Fruit fly (Drosophila melanogaster) whole organism, embryonic: Measurements from ENCODE around the gene Cul5.

Source experiments
- CG1024 ChIP-seq: fragments of 200-800 bp; sonication (Bioruptor generic); IDR thresholded peaks from 2 replicates; pipeline ENCODE4 v1.3.6; 2022; ENCODE audit warnings: missing biosample characterization, missing genetic modification characterization
- CG10431 ChIP-seq: fragments of 200-800 bp; sonication (Bioruptor generic); optimal IDR thresholded peaks from 3 replicates; lab custom pipeline; 2018; ENCODE audit warnings: missing biosample characterization, mild to moderate bottlenecking, missing genetic modification characterization
- CG11398 ChIP-seq: fragments of 200-800 bp; sonication (Bioruptor generic); optimal IDR thresholded peaks from 2 replicates; lab custom pipeline; 2016; ENCODE audit warnings: missing biosample characterization, missing genetic modification characterization
- CG12104 ChIP-seq: fragments of 200-800 bp; sonication (Bioruptor generic); optimal IDR thresholded peaks from 3 replicates; lab custom pipeline; 2016; ENCODE audit warnings: missing biosample characterization, missing genetic modification characterization
- CG12155 ChIP-seq: fragments of 200-800 bp; sonication (Bioruptor generic); optimal IDR thresholded peaks from 3 replicates; lab custom pipeline; 2016; ENCODE audit warnings: missing biosample characterization, missing genetic modification characterization
- CG12391 ChIP-seq: fragments of 200-800 bp; sonication (Bioruptor generic); optimal IDR thresholded peaks from 3 replicates; lab custom pipeline; 2018; ENCODE audit warnings: missing biosample characterization, mild to moderate bottlenecking, missing genetic modification characterization, moderate library complexity
- CG12659 ChIP-seq: fragments of 200-800 bp; sonication (Bioruptor generic); optimal IDR thresholded peaks from 3 replicates; lab custom pipeline; 2017; ENCODE audit warnings: mild to moderate bottlenecking, missing biosample characterization, missing genetic modification reagents, missing genetic modification characterization
- CG13123 ChIP-seq: fragments of 200-800 bp; sonication (Bioruptor generic); optimal IDR thresholded peaks from 2 replicates; lab custom pipeline; 2016; ENCODE audit warnings: missing biosample characterization, missing genetic modification characterization
- CG17612 ChIP-seq: fragments of 200-800 bp; sonication (Bioruptor generic); IDR thresholded peaks from 2 replicates; pipeline ENCODE4 v1.3.6; 2022; ENCODE audit warnings: missing biosample characterization, missing genetic modification characterization
- CG2120 ChIP-seq: fragments of 200-800 bp; sonication (Bioruptor generic); optimal IDR thresholded peaks from 3 replicates; lab custom pipeline; 2016; ENCODE audit warnings: missing biosample characterization, missing genetic modification characterization
- CG2129 ChIP-seq: fragments of 200-800 bp; sonication (Bioruptor generic); IDR thresholded peaks from 2 replicates; pipeline ENCODE4 v1.3.6; 2022; ENCODE audit warnings: missing biosample characterization, missing genetic modification characterization; ENCODE audit not compliant: partially characterized antibody
- CG2889 ChIP-seq: fragments of 200-800 bp; sonication (Bioruptor generic); IDR thresholded peaks from 3 replicates; pipeline ENCODE4 v1.3.6; 2022; ENCODE audit warnings: missing biosample characterization, missing genetic modification characterization
- CG3065 ChIP-seq: fragments of 200-800 bp; sonication (Bioruptor generic); optimal IDR thresholded peaks from 2 replicates; lab custom pipeline; 2016; ENCODE audit warnings: missing biosample characterization, missing genetic modification characterization
- CG32532 ChIP-seq: fragments of 200-800 bp; sonication (Bioruptor generic); IDR thresholded peaks from 2 replicates; pipeline ENCODE4 v1.3.6; 2022; ENCODE audit warnings: missing biosample characterization, missing genetic modification characterization
- CG3281 ChIP-seq: fragments of 200-800 bp; sonication (Bioruptor generic); optimal IDR thresholded peaks from 3 replicates; lab custom pipeline; 2017; ENCODE audit warnings: missing biosample characterization, mild to moderate bottlenecking, missing genetic modification characterization
- CG34376 ChIP-seq: fragments of 200-800 bp; sonication (Bioruptor generic); optimal IDR thresholded peaks from 2 replicates; lab custom pipeline; 2018; ENCODE audit warnings: missing biosample characterization, mild to moderate bottlenecking, missing genetic modification characterization
- CG4617 ChIP-seq: fragments of 200-800 bp; sonication (Bioruptor generic); optimal IDR thresholded peaks from 3 replicates; lab custom pipeline; 2016; ENCODE audit warnings: missing biosample characterization, missing genetic modification characterization, borderline replicate concordance
- CG6683 ChIP-seq: fragments of 200-800 bp; sonication (Bioruptor generic); optimal IDR thresholded peaks from 2 replicates; lab custom pipeline; 2017; ENCODE audit warnings: missing biosample characterization, mild to moderate bottlenecking, missing genetic modification characterization, missing genetic modification reagents
- CG6854 ChIP-seq: fragments of 200-800 bp; sonication (Bioruptor generic); optimal IDR thresholded peaks from 3 replicates; lab custom pipeline; 2017; ENCODE audit warnings: missing biosample characterization, mild to moderate bottlenecking, missing genetic modification characterization
- CG7963 ChIP-seq: fragments of 200-800 bp; sonication (Bioruptor generic); IDR thresholded peaks from 3 replicates; pipeline ENCODE4 v1.3.6; 2022; ENCODE audit warnings: missing biosample characterization, missing genetic modification characterization; ENCODE audit not compliant: partially characterized antibody
- CG8478 ChIP-seq: fragments of >200 bp; optimal IDR thresholded peaks from 2 replicates; lab custom pipeline; 2018
- CG8924 ChIP-seq: fragments of 200-800 bp; optimal IDR thresholded peaks from 3 replicates; lab custom pipeline; 2019; ENCODE audit warnings: missing biosample characterization, mild to moderate bottlenecking, missing genetic modification characterization, moderate library complexity
- CG9932 ChIP-seq: fragments of 200-800 bp; sonication (Bioruptor generic); IDR thresholded peaks from 2 replicates; pipeline ENCODE4 v1.3.6; 2022; ENCODE audit warnings: missing biosample characterization, missing genetic modification characterization
- CoRest ChIP-seq: fragments of 200-800 bp; sonication (Bioruptor generic); optimal IDR thresholded peaks from 3 replicates; lab custom pipeline; 2018; ENCODE audit warnings: missing biosample characterization, mild to moderate bottlenecking, missing genetic modification characterization, moderate library complexity
- E2f1 ChIP-seq: fragments of 200-800 bp; sonication (Bioruptor generic); IDR thresholded peaks from 2 replicates; pipeline ENCODE4 v1.3.6; 2022; ENCODE audit warnings: missing biosample characterization, missing genetic modification characterization
- HmgZ ChIP-seq: fragments of 200-800 bp; sonication (Bioruptor generic); optimal IDR thresholded peaks from 2 replicates; lab custom pipeline; 2018; ENCODE audit warnings: missing biosample characterization, mild to moderate bottlenecking, missing genetic modification characterization
- Lhr ChIP-seq: fragments of 200-800 bp; sonication (Bioruptor generic); optimal IDR thresholded peaks from 3 replicates; lab custom pipeline; 2017; ENCODE audit warnings: mild to moderate bottlenecking, missing biosample characterization, missing genetic modification reagents, missing genetic modification characterization
- MBD-R2 ChIP-seq: fragments of 200-800 bp; sonication (Bioruptor generic); IDR thresholded peaks from 2 replicates; pipeline ENCODE4 v1.3.6; 2022; ENCODE audit warnings: missing biosample characterization, missing genetic modification characterization
- Med ChIP-seq: fragments of 200-800 bp; sonication (Bioruptor generic); peaks from one replicate; lab custom pipeline; 2016; ENCODE audit warnings: missing biosample characterization, missing genetic modification characterization, mild to moderate bottlenecking, inconsistent platforms, moderate library complexity
- Mrtf ChIP-seq: fragments of 200-800 bp; sonication (Bioruptor generic); IDR thresholded peaks from 3 replicates; pipeline ENCODE4 v1.3.6; 2022; ENCODE audit warnings: missing biosample characterization, missing genetic modification characterization
- Myb ChIP-seq: fragments of 200-800 bp; sonication (Bioruptor generic); optimal IDR thresholded peaks from 2 replicates; lab custom pipeline; 2016; ENCODE audit warnings: missing biosample characterization, missing genetic modification characterization
- Nf-YC ChIP-seq: fragments of 200-800 bp; optimal IDR thresholded peaks from 3 replicates; lab custom pipeline; 2019; ENCODE audit warnings: missing biosample characterization, mild to moderate bottlenecking, missing genetic modification characterization, moderate library complexity
- Pdp1 ChIP-seq, 2 experiments: fragments of 200-800 bp; sonication (Bioruptor generic); optimal IDR thresholded peaks; 3 replicates each; lab custom pipeline; 2016; ENCODE audit warnings: missing biosample characterization in 2 of 2, missing genetic modification characterization in 2 of 2, mild to moderate bottlenecking in 1 of 2, moderate library complexity in 1 of 2
- Scr ChIP-seq: fragments of 200-800 bp; sonication (Bioruptor generic); IDR thresholded peaks from 2 replicates; pipeline ENCODE4 v1.3.6; 2022; ENCODE audit warnings: missing biosample characterization, missing genetic modification characterization; ENCODE audit not compliant: partially characterized antibody
- Sry-β ChIP-seq: fragments of 200-800 bp; sonication (Bioruptor generic); optimal IDR thresholded peaks from 2 replicates; lab custom pipeline; 2018; ENCODE audit warnings: missing biosample characterization, mild to moderate bottlenecking, missing genetic modification characterization, moderate library complexity
- btn ChIP-seq: fragments of 200-800 bp; sonication (Bioruptor generic); optimal IDR thresholded peaks from 2 replicates; lab custom pipeline; 2016; ENCODE audit warnings: missing biosample characterization, missing genetic modification characterization
- cas ChIP-seq: fragments of 200-800 bp; sonication (Bioruptor generic); IDR thresholded peaks from 2 replicates; pipeline ENCODE4 v1.3.6; 2022; ENCODE audit warnings: missing biosample characterization, missing genetic modification characterization
- crp ChIP-seq, 2 experiments: fragments of 200-800 bp; sonication (Bioruptor generic); optimal IDR thresholded peaks; 2 replicates in 1 of 2; 3 replicates in 1 of 2; lab custom pipeline; 2017; ENCODE audit warnings: missing biosample characterization in 2 of 2, missing genetic modification characterization in 2 of 2, mild to moderate bottlenecking in 1 of 2, moderate library complexity in 1 of 2
- disco-r ChIP-seq: fragments of 200-800 bp; sonication (Bioruptor generic); optimal IDR thresholded peaks from 2 replicates; lab custom pipeline; 2016; ENCODE audit warnings: missing biosample characterization, missing genetic modification characterization
- en ChIP-seq: fragments of 200-800 bp; sonication (Bioruptor generic); optimal IDR thresholded peaks from 2 replicates; lab custom pipeline; 2016; ENCODE audit warnings: missing biosample characterization, missing genetic modification characterization
- gfzf ChIP-seq: fragments of 200-800 bp; sonication (Bioruptor generic); optimal IDR thresholded peaks from 2 replicates; lab custom pipeline; 2016; ENCODE audit warnings: missing biosample characterization, mild to moderate bottlenecking, missing genetic modification characterization, moderate library complexity
- grn ChIP-seq: fragments of 200-800 bp; sonication (Bioruptor generic); optimal IDR thresholded peaks from 3 replicates; lab custom pipeline; 2017; ENCODE audit warnings: missing biosample characterization, missing genetic modification characterization
- gsb ChIP-seq: fragments of 200-800 bp; sonication (Bioruptor generic); IDR thresholded peaks from 2 replicates; pipeline ENCODE4 v1.3.6; 2022; ENCODE audit warnings: missing biosample characterization, missing genetic modification characterization
- h ChIP-seq: fragments of >200 bp; optimal IDR thresholded peaks from 2 replicates; lab custom pipeline; 2017
- hth ChIP-seq: fragments of >200 bp; optimal IDR thresholded peaks from 2 replicates; lab custom pipeline; 2017; ENCODE audit warnings: inconsistent platforms
- nerfin-1 ChIP-seq: fragments of 200-800 bp; sonication (Bioruptor generic); optimal IDR thresholded peaks from 3 replicates; lab custom pipeline; 2019; ENCODE audit warnings: missing biosample characterization, mild to moderate bottlenecking, missing genetic modification characterization, moderate library complexity
- phol ChIP-seq: fragments of 200-800 bp; sonication (Bioruptor generic); optimal IDR thresholded peaks from 3 replicates; lab custom pipeline; 2018; ENCODE audit warnings: missing biosample characterization, mild to moderate bottlenecking, missing genetic modification characterization, moderate library complexity
- pita ChIP-seq: fragments of 200-800 bp; sonication (Bioruptor generic); optimal IDR thresholded peaks from 2 replicates; lab custom pipeline; 2017; ENCODE audit warnings: missing biosample characterization, mild to moderate bottlenecking, missing genetic modification characterization
- pzg ChIP-seq: fragments of 200-800 bp; sonication (Bioruptor generic); optimal IDR thresholded peaks from 3 replicates; lab custom pipeline; 2018; ENCODE audit warnings: missing biosample characterization, mild to moderate bottlenecking, missing genetic modification characterization, moderate library complexity
- sd ChIP-seq: fragments of 200-800 bp; sonication (Bioruptor generic); optimal IDR thresholded peaks from 3 replicates; lab custom pipeline; 2018; ENCODE audit warnings: missing biosample characterization, mild to moderate bottlenecking, missing genetic modification characterization, moderate library complexity
- usp ChIP-seq: fragments of >200 bp; optimal IDR thresholded peaks from 2 replicates; lab custom pipeline; 2017; ENCODE audit warnings: missing biosample characterization, missing genetic modification characterization
- vnd ChIP-seq: fragments of 200-800 bp; sonication (Bioruptor generic); IDR thresholded peaks from 3 replicates; pipeline ENCODE4 v1.3.6; 2022; ENCODE audit warnings: missing biosample characterization, missing genetic modification characterization; ENCODE audit not compliant: partially characterized antibody

Gene Cul5

DNA sequence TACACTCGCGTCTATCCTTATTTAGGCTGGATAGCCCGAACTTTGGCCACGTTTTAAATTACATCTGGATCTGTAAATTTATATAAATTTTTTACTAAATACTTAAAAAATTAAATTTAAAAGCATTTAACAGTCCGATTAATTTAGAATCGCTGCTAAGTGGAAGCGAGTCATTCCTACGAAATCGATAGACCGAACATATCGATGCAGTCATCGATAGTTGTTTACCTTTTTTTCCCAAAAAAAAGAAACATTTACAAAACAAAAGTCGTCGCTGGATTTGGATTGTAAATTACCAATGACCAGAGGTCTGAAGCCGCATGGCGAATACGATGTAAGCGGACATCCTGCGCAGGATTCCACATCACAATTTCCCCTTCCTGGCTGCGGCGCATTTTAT is 7.1 kb downstream of the Cul5 start, which contains the start of gene Sirt7 (continued):
- no peak for TF ChIP-seq usp
- no peak for TF ChIP-seq CG6683 (GFP tag; lab: Kevin White, UChicago)
- TF ChIP-seq CG10431 (GFP tag; lab: Kevin White, UChicago), result no peak
- no peak for TF ChIP-seq CG3281
- TF ChIP-seq Sry-β (GFP tag; lab: Kevin White, UChicago), result no peak
- no peak for TF ChIP-seq btn (GFP tag; lab: Kevin White, UChicago)
- no peak for TF ChIP-seq hth (lab: Kevin White, UChicago)
- TF ChIP-seq CG12391, result no peak
- TF ChIP-seq CG8478 (lab: Kevin White, UChicago), result no peak
- peak; percentile 30 for TF ChIP-seq Myb (GFP tag; lab: Kevin White, UChicago)
- no peak for TF ChIP-seq en (GFP tag; lab: Kevin White, UChicago)
- peak; percentile 13 for TF ChIP-seq phol (tag; lab: Kevin White, UChicago)
- no peak for TF ChIP-seq gfzf (GFP tag; lab: Kevin White, UChicago)
- no peak for TF ChIP-seq CoRest (tag; lab: Kevin White, UChicago)
- TF ChIP-seq pzg (GFP tag; lab: Kevin White, UChicago), result peak; percentile 51
- TF ChIP-seq CG2129 (GFP tag; lab: Robert Waterston, UW), result peak; percentile 93
- TF ChIP-seq cas (GFP tag; lab: Robert Waterston, UW), result no peak
- no peak for TF ChIP-seq CG13123 (GFP tag; lab: Kevin White, UChicago)
- peak; percentile 5 for TF ChIP-seq CG12155
- no peak for TF ChIP-seq E2f1 (GFP tag; lab: Robert Waterston, UW)
- TF ChIP-seq vnd (GFP tag; lab: Robert Waterston, UW), result peak; percentile 91
- no peak for TF ChIP-seq CG3065 (GFP tag; lab: Kevin White, UChicago)
- TF ChIP-seq CG34376 (GFP tag; lab: Kevin White, UChicago), result no peak
- no peak for TF ChIP-seq nerfin-1 (tag; lab: Kevin White, UChicago)
- no peak for TF ChIP-seq gsb (GFP tag; lab: Robert Waterston, UW)
- peak; percentile 62 for TF ChIP-seq Med (GFP tag; lab: Kevin White, UChicago)
- no peak for TF ChIP-seq pita (GFP tag; lab: Kevin White, UChicago)
- no peak for TF ChIP-seq CG17612 (GFP tag; lab: Robert Waterston, UW)
- no peak for TF ChIP-seq Lhr (GFP tag; lab: Kevin White, UChicago)
- no peak for TF ChIP-seq Nf-YC (tag; lab: Kevin White, UChicago)
- peak; percentile 30 for TF ChIP-seq CG12659 (GFP tag; lab: Kevin White, UChicago)
- no peak for TF ChIP-seq CG6854
- TF ChIP-seq HmgZ (tag; lab: Kevin White, UChicago), result no peak
- no peak for TF ChIP-seq CG12104 (GFP tag; lab: Kevin White, UChicago)
- peak; percentile 11 for TF ChIP-seq CG4617 (GFP tag; lab: Kevin White, UChicago)
- no peak for TF ChIP-seq sd
- TF ChIP-seq CG2889, result no peak
- peak; percentile 29; the same call in 1 of the 2 replicates for TF ChIP-seq CG9932 (GFP tag; lab: Robert Waterston, UW)
- TF ChIP-seq Scr (GFP tag; lab: Robert Waterston, UW), result peak; percentile 95
- no peak for TF ChIP-seq Pdp1 (GFP tag; optimal IDR thresholded peaks at IDR 0.05; lab: Kevin White, UChicago)
- no peak for TF ChIP-seq CG32532 (GFP tag; lab: Robert Waterston, UW)
- TF ChIP-seq MBD-R2 (GFP tag; lab: Robert Waterston, UW), result peak; percentile 90
- TF ChIP-seq CG8924, result no peak
- no peak for TF ChIP-seq h (lab: Kevin White, UChicago)
- TF ChIP-seq disco-r (GFP tag; lab: Kevin White, UChicago), result no peak
- TF ChIP-seq CG7963 (GFP tag; lab: Robert Waterston, UW), result peak; percentile 89; the same call in 2 of the 3 replicates
- no peak for TF ChIP-seq grn (GFP tag; lab: Kevin White, UChicago)
- no peak for TF ChIP-seq Mrtf (GFP tag; lab: Robert Waterston, UW)
- TF ChIP-seq crp (GFP tag; optimal IDR thresholded peaks at IDR 0.05; lab: Kevin White, UChicago), result no peak
- TF ChIP-seq CG1024 (GFP tag; lab: Robert Waterston, UW), result no peak
- no peak for TF ChIP-seq CG11398 (GFP tag; lab: Kevin White, UChicago)
- no peak for TF ChIP-seq CG2120 (GFP tag; lab: Kevin White, UChicago)
